Worm (Caenorhabditis elegans) whole organism, early embryonic: ENCODE data around the gene npr-27.

Source experiments
- ceh-36 ChIP-seq: sonication (generic microtip); optimal IDR thresholded peaks from 2 replicates; lab custom pipeline; 2016; ENCODE audit warnings: missing genetic modification characterization, inconsistent platforms, missing compliant biosample characterization
- ets-7 ChIP-seq: sonication (generic microtip); optimal IDR thresholded peaks from 2 replicates; lab custom pipeline; 2016; ENCODE audit warnings: missing genotype, missing genetic modification characterization, missing compliant biosample characterization
- flt-1 ChIP-seq: fragments of 200-800 bp; sonication (Bioruptor generic); IDR thresholded peaks from 2 replicates; pipeline ENCODE4 v1.3.6; 2022; ENCODE audit warnings: missing genetic modification characterization, missing compliant biosample characterization
- hmbx-1 ChIP-seq: sonication (generic microtip); optimal IDR thresholded peaks from 2 replicates; lab custom pipeline; 2016; ENCODE audit warnings: mild to moderate bottlenecking, missing genetic modification characterization, missing compliant biosample characterization
- hmg-4 ChIP-seq: fragments of 200-800 bp; sonication (Bioruptor generic); optimal IDR thresholded peaks from 2 replicates; lab custom pipeline; 2018; ENCODE audit warnings: mild to moderate bottlenecking, missing genetic modification characterization, missing compliant biosample characterization
- tbx-11 ChIP-seq: fragments of 200-800 bp; sonication (Bioruptor generic); IDR thresholded peaks from 2 replicates; pipeline ENCODE4 v1.3.6; 2022; ENCODE audit warnings: missing genetic modification characterization, missing compliant biosample characterization

npr-27 gene

ce11 chrIV:7344020-7344419, 38.6 kb downstream of the npr-27 start:
- TF ChIP-seq tbx-11 (GFP tag; lab: Robert Waterston, UW) = 0 out of 2 replicates have a peak, but pooled peaks have one; percentile 51
- no peak for TF ChIP-seq hmg-4 (GFP tag; lab: Kevin White, UChicago)
- TF ChIP-seq flt-1 (GFP tag; lab: Robert Waterston, UW) = peak; percentile 38; the same call in 1 of the 2 replicates

DNA sequence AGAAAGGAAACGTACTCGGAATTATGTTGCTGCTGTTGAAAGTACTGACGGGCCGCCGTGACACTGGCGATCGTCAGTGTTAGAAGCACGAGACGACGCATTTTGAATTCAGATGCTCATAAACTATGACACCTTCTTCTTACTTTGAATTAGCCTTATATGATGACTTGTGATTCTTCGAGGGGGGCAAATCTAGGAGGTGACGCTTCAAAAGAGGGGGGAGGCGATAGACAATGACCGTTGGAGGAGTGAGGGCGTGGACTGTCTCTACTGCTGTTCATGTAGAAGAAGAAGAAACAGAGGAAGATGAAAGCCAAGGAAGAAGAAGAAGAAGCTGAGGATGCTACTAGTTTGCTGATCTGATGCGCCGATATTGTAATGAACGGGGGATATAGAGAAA, 41.3 kb downstream of the npr-27 start, which contains the start of gene daf-42:
Gene daf-42, minus strand, starts transcription at position 101 of the 400 bp plus-strand sequence.
- TF ChIP-seq flt-1 (GFP tag; lab: Robert Waterston, UW) (no peak), ets-7 (no peak), hmg-4 (GFP tag; lab: Kevin White, UChicago) (no peak), ceh-36 (tag; lab: Kevin White, UChicago) (no peak), hmbx-1 (tag; lab: Kevin White, UChicago) (no peak)
